Fruit fly (Drosophila melanogaster) whole organism, wandering third instar larva: Measurements from ENCODE around the gene Mpcp2.
A peak's percentile ranks its signal among the peaks of the same experiment; 100 is the strongest.

ENCODE experiments used
- CG32264 ChIP-seq: fragments of 200-800 bp; sonication (Bioruptor generic); optimal IDR thresholded peaks from 2 replicates; lab custom pipeline; 2016; ENCODE audit warnings: missing biosample characterization, missing genetic modification characterization
- CG9705 ChIP-seq: fragments of 200-800 bp; sonication (Bioruptor generic); optimal IDR thresholded peaks from 2 replicates; lab custom pipeline; 2018; ENCODE audit warnings: missing biosample characterization, mild to moderate bottlenecking, missing genetic modification characterization
- Dfd ChIP-seq: fragments of >200 bp; optimal IDR thresholded peaks from 2 replicates; lab custom pipeline; 2017; ENCODE audit warnings: missing biosample characterization, missing genetic modification characterization
- GATAd ChIP-seq: sonication (Bioruptor generic); optimal IDR thresholded peaks from 2 replicates; lab custom pipeline; 2016; ENCODE audit warnings: missing biosample characterization, missing genetic modification characterization
- HLH106 ChIP-seq: fragments of 200-800 bp; optimal IDR thresholded peaks from 3 replicates; lab custom pipeline; 2019; ENCODE audit warnings: missing biosample characterization, mild to moderate bottlenecking, missing genetic modification characterization, moderate library complexity
- Hnf4 ChIP-seq: fragments of 200-800 bp; sonication (Bioruptor generic); optimal IDR thresholded peaks from 2 replicates; lab custom pipeline; 2016; ENCODE audit warnings: missing biosample characterization, mild to moderate bottlenecking, missing genetic modification characterization
- Hr83 ChIP-seq: fragments of 200-300 bp; sonication (Bioruptor generic); optimal IDR thresholded peaks from 2 replicates; lab custom pipeline; 2016; ENCODE audit warnings: missing biosample characterization, mild to moderate bottlenecking, missing genetic modification characterization, moderate library complexity; ENCODE audit not compliant: poor library complexity, severe bottlenecking
- Jra ChIP-seq: sonication (Bioruptor generic); optimal IDR thresholded peaks from 2 replicates; lab custom pipeline; 2016; ENCODE audit warnings: missing biosample characterization, missing genetic modification characterization
- Mio ChIP-seq: sonication (Bioruptor generic); optimal IDR thresholded peaks from 2 replicates; lab custom pipeline; 2016; ENCODE audit warnings: missing biosample characterization, missing genetic modification characterization
- N ChIP-seq: fragments of >200 bp; optimal IDR thresholded peaks from 2 replicates; lab custom pipeline; 2018; ENCODE audit warnings: missing biosample characterization, missing external identifiers, missing genetic modification characterization
- OdsH ChIP-seq: fragments of 200-800 bp; sonication (Bioruptor generic); optimal IDR thresholded peaks from 2 replicates; lab custom pipeline; 2016; ENCODE audit warnings: missing biosample characterization, mild to moderate bottlenecking, missing genetic modification characterization
- Rel ChIP-seq, 2 experiments: fragments of 200-800 bp; sonication (Bioruptor generic) in 1 of 2; optimal IDR thresholded peaks; 2 replicates in 1 of 2; 3 replicates in 1 of 2; lab custom pipeline; 2016 to 2019; ENCODE audit warnings: mild to moderate bottlenecking in 2 of 2, missing biosample characterization in 2 of 2, missing genetic modification characterization in 2 of 2, moderate library complexity in 1 of 2
- Sp1 ChIP-seq: fragments of 200-800 bp; sonication (Bioruptor generic); optimal IDR thresholded peaks from 3 replicates; lab custom pipeline; 2019; ENCODE audit warnings: missing biosample characterization, mild to moderate bottlenecking, missing genetic modification characterization, moderate library complexity
- Vsx2 ChIP-seq: fragments of 200-300, 225-300 bp; sonication (Bioruptor generic); optimal IDR thresholded peaks from 2 replicates; lab custom pipeline; 2018; ENCODE audit warnings: missing biosample characterization, missing genetic modification characterization; ENCODE audit not compliant: partially characterized antibody
- br ChIP-seq: fragments of 200-800 bp; sonication (Bioruptor generic); optimal IDR thresholded peaks from 2 replicates; lab custom pipeline; 2016; ENCODE audit warnings: missing biosample characterization, missing genetic modification characterization
- brk ChIP-seq: fragments of 200-800 bp; sonication (Bioruptor generic); optimal IDR thresholded peaks from 2 replicates; lab custom pipeline; 2016; ENCODE audit warnings: missing biosample characterization, mild to moderate bottlenecking, missing genetic modification characterization
- dl ChIP-seq, 2 experiments: fragments of 175-275, 200-275 bp in 1 of 2; fragments of 200-275 bp in 1 of 2; sonication (Bioruptor generic); optimal IDR thresholded peaks; lab custom pipeline; 2018; ENCODE audit warnings: mild to moderate bottlenecking in 2 of 2, missing biosample characterization in 2 of 2, missing genetic modification characterization in 2 of 2, moderate library complexity in 2 of 2; ENCODE audit not compliant: partially characterized antibody in 2 of 2, insufficient read depth in 1 of 2
- dmrt93B ChIP-seq: fragments of 200-800 bp; sonication (Bioruptor generic); optimal IDR thresholded peaks from 2 replicates; lab custom pipeline; 2018; ENCODE audit warnings: missing biosample characterization, mild to moderate bottlenecking, missing genetic modification characterization
- dsf ChIP-seq: sonication (Bioruptor generic); optimal IDR thresholded peaks from 2 replicates; lab custom pipeline; 2016; ENCODE audit warnings: missing biosample characterization, missing genetic modification characterization, borderline replicate concordance
- ey ChIP-seq: fragments of 200-800 bp; sonication (Bioruptor generic); optimal IDR thresholded peaks from 2 replicates; lab custom pipeline; 2016; ENCODE audit warnings: missing biosample characterization, missing genetic modification characterization
- foxo ChIP-seq, 2 experiments: fragments of 200-800 bp; sonication (Bioruptor generic); optimal IDR thresholded peaks; 2 replicates in 1 of 2; 3 replicates in 1 of 2; lab custom pipeline; 2016 to 2017; ENCODE audit warnings: missing biosample characterization in 2 of 2, missing genetic modification characterization in 2 of 2
- fru ChIP-seq: fragments of 200-800 bp; sonication (Bioruptor generic); optimal IDR thresholded peaks from 3 replicates; lab custom pipeline; 2016; ENCODE audit warnings: missing biosample characterization, mild to moderate bottlenecking, missing genetic modification characterization
- h ChIP-seq: fragments of 200-800 bp; sonication (Bioruptor generic); optimal IDR thresholded peaks from 3 replicates; lab custom pipeline; 2016; ENCODE audit warnings: missing biosample characterization, mild to moderate bottlenecking, missing genetic modification characterization
- jim ChIP-seq: fragments of 175-275, 200-325 bp; sonication (Bioruptor generic); optimal IDR thresholded peaks from 2 replicates; lab custom pipeline; 2016; ENCODE audit warnings: missing biosample characterization, mild to moderate bottlenecking, missing genetic modification characterization
- lola ChIP-seq: fragments of >200 bp; optimal IDR thresholded peaks from 2 replicates; lab custom pipeline; 2017; ENCODE audit warnings: missing biosample characterization, missing genetic modification characterization
- pan ChIP-seq: fragments of >200 bp; optimal IDR thresholded peaks from 2 replicates; lab custom pipeline; 2017
- psq ChIP-seq: fragments of 200-800 bp; sonication (Bioruptor generic); optimal IDR thresholded peaks from 3 replicates; lab custom pipeline; 2017; ENCODE audit warnings: missing biosample characterization, mild to moderate bottlenecking, missing genetic modification characterization, moderate library complexity
- rgr ChIP-seq: fragments of 200-800 bp; sonication (Bioruptor generic); optimal IDR thresholded peaks from 3 replicates; lab custom pipeline; 2016; ENCODE audit warnings: missing biosample characterization, mild to moderate bottlenecking, missing genetic modification characterization
- sv ChIP-seq: fragments of 200-800 bp; sonication (Bioruptor generic); optimal IDR thresholded peaks from 3 replicates; lab custom pipeline; 2016; ENCODE audit warnings: missing biosample characterization, missing genetic modification characterization
- tai ChIP-seq: sonication (Bioruptor generic); optimal IDR thresholded peaks from 2 replicates; lab custom pipeline; 2016; ENCODE audit warnings: missing biosample characterization, missing genetic modification characterization
- usp ChIP-seq: fragments of >200 bp; optimal IDR thresholded peaks from 2 replicates; lab custom pipeline; 2017; ENCODE audit warnings: missing biosample characterization, missing genetic modification characterization
- woc ChIP-seq: sonication (Bioruptor generic); optimal IDR thresholded peaks from 2 replicates; lab custom pipeline; 2016; ENCODE audit warnings: missing biosample characterization, mild to moderate bottlenecking, missing genetic modification characterization

The Mpcp2 gene

DNA sequence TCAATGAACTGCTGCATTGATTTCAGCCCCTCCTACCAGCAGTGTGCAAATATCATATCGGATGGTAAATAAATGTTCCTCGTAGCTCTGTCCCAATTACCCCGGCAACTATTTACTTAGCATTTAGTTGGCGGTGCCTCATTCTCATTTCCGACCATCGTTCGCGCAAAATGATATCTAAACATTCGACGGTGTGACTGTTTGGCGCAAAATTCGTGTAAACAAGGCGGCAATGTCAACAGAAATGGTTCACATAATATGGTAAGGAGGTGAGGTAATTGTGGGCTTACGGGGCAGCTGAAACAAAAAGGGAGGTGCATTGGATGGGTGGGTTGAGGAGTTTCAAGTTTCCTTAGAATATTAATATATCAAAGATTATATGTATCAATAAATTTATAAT is 27.0 kb downstream of the Mpcp2 start:
- TF ChIP-seq br (GFP tag; lab: Kevin White, UChicago): peak; percentile 61
- no peak for TF ChIP-seq Mio
- peak; percentile 26 for TF ChIP-seq ey (GFP tag; lab: Kevin White, UChicago)
- TF ChIP-seq Jra (GFP tag; lab: Kevin White, UChicago): peak; percentile 46
- peak; percentile 63 for TF ChIP-seq h
- no peak for TF ChIP-seq sv
- TF ChIP-seq Hr83 (GFP tag; lab: Kevin White, UChicago): peak; percentile 93
- TF ChIP-seq usp (GFP tag; lab: Kevin White, UChicago): no peak
- TF ChIP-seq dmrt93B (GFP tag; lab: Kevin White, UChicago): peak; percentile 38
- TF ChIP-seq tai (GFP tag; lab: Kevin White, UChicago): peak; percentile 57
- TF ChIP-seq rgr (GFP tag; lab: Kevin White, UChicago): peak; percentile 78
- TF ChIP-seq dl (GFP tag; optimal IDR thresholded peaks at IDR 0.05; lab: Kevin White, UChicago; ENCODE audit: insufficient read depth in 1 of 2, partially characterized antibody in 2 of 2): no peak
- TF ChIP-seq lola: no peak
- no peak for TF ChIP-seq woc
- TF ChIP-seq HLH106: no peak
- peak; percentile 70 for TF ChIP-seq OdsH
- peak; percentile 51 for TF ChIP-seq dsf (GFP tag; lab: Kevin White, UChicago)
- no peak for TF ChIP-seq Dfd (GFP tag; lab: Kevin White, UChicago)
- no peak for TF ChIP-seq pan (lab: Kevin White, UChicago)
- peak; percentile 14 for TF ChIP-seq brk (GFP tag; lab: Kevin White, UChicago)
- TF ChIP-seq CG32264: no peak
- peak; percentile 36 for TF ChIP-seq CG9705 (GFP tag; lab: Kevin White, UChicago)
- TF ChIP-seq N (GFP tag; lab: Kevin White, UChicago): no peak
- peak in 1 of 2 experiments; percentile 59 for TF ChIP-seq foxo (GFP tag; optimal IDR thresholded peaks at IDR 0.05; lab: Kevin White, UChicago)
- peak; percentile 21 for TF ChIP-seq GATAd (GFP tag; lab: Kevin White, UChicago)
- TF ChIP-seq Vsx2 (GFP tag; lab: Kevin White, UChicago): no peak
- no peak for TF ChIP-seq Rel (GFP tag; optimal IDR thresholded peaks at IDR 0.05; lab: Kevin White, UChicago)
- no peak for TF ChIP-seq Rel (tag; optimal IDR thresholded peaks at IDR 0.05; lab: Kevin White, UChicago)
- peak; percentile 36 for TF ChIP-seq jim (GFP tag; lab: Kevin White, UChicago)
- peak; percentile 74 for TF ChIP-seq Hnf4 (GFP tag; lab: Kevin White, UChicago)
- no peak for TF ChIP-seq Sp1
- TF ChIP-seq fru (GFP tag; lab: Kevin White, UChicago): no peak

- TF ChIP-seq Hnf4 (GFP tag; lab: Kevin White, UChicago) (no peak), HLH106 (no peak), sv (no peak), dmrt93B (GFP tag; lab: Kevin White, UChicago) (no peak), Mio (no peak), br (GFP tag; lab: Kevin White, UChicago) (no peak)
Measured at dm6 chr3L:14565134-14565587, 27.7 kb downstream of the Mpcp2 start.

dm6 chr3L:14567140-14567539 is 29.7 kb downstream of the Mpcp2 start, which contains the start of gene CG42758:
CG42758 (plus strand) TSS chr3L:14567440.
- TF ChIP-seq Mio (no peak), psq (GFP tag; lab: Kevin White, UChicago) (no peak), Rel (GFP tag; optimal IDR thresholded peaks at IDR 0.05; lab: Kevin White, UChicago) (no peak), Rel (tag; optimal IDR thresholded peaks at IDR 0.05; lab: Kevin White, UChicago) (no peak), jim (GFP tag; lab: Kevin White, UChicago) (no peak), Sp1 (no peak), Jra (GFP tag; lab: Kevin White, UChicago) (no peak), OdsH (no peak), HLH106 (no peak), usp (GFP tag; lab: Kevin White, UChicago) (no peak)
